Fruit fly (Drosophila melanogaster): ENCODE measurements around the gene Amnionless.

Gene Amnionless

dm6 chr2L:246656-247340 is 42.1 kb downstream of the Amnionless start (continued):
- TF ChIP-seq Myb (GFP tag; optimal IDR thresholded peaks at IDR 0.05) = no peak
- peak; percentile 40 for TF ChIP-seq Deaf1 (tag; optimal IDR thresholded peaks at IDR 0.05)
- no peak for TF ChIP-seq gsb (GFP tag; IDR thresholded peaks at IDR 0.05)
- TF ChIP-seq btn (GFP tag; optimal IDR thresholded peaks at IDR 0.05) = no peak
- TF ChIP-seq CG9215 (GFP tag; IDR thresholded peaks at IDR 0.05) = no peak
- TF ChIP-seq vfl (GFP tag; optimal IDR thresholded peaks at IDR 0.05) = no peak
- no peak for TF ChIP-seq CG10979 (tag; optimal IDR thresholded peaks at IDR 0.05)
- peak; percentile 46 for TF ChIP-seq nerfin-1 (tag; optimal IDR thresholded peaks at IDR 0.05)
- no peak for TF ChIP-seq CG7963 (GFP tag; IDR thresholded peaks at IDR 0.05; ENCODE audit: partially characterized antibody)
- no peak for TF ChIP-seq peb (GFP tag; IDR thresholded peaks at IDR 0.05)
- peak; percentile 29 for TF ChIP-seq HmgZ (tag; optimal IDR thresholded peaks at IDR 0.05)
- no peak for TF ChIP-seq Neu2 (GFP tag; optimal IDR thresholded peaks at IDR 0.05; ENCODE audit: borderline replicate concordance)
- no peak for TF ChIP-seq CG7357 (GFP tag; IDR thresholded peaks at IDR 0.05)
- TF ChIP-seq gro (GFP tag; optimal IDR thresholded peaks at IDR 0.05) = peak; percentile 56
- no peak for TF ChIP-seq Asciz (GFP tag; optimal IDR thresholded peaks at IDR 0.05)
- TF ChIP-seq CG3163 (GFP tag; optimal IDR thresholded peaks at IDR 0.05) = peak; percentile 94
- no peak for TF ChIP-seq Abd-B (GFP tag; optimal IDR thresholded peaks at IDR 0.05)
- peak; percentile 30 for TF ChIP-seq Nf-YB (GFP tag; optimal IDR thresholded peaks at IDR 0.05)
- no peak for TF ChIP-seq Eip74EF (GFP tag; optimal IDR thresholded peaks at IDR 0.05)
- no peak for TF ChIP-seq Gug (GFP tag; IDR thresholded peaks at IDR 0.05)
- no peak for TF ChIP-seq Dp (GFP tag; optimal IDR thresholded peaks at IDR 0.05)
- no peak for TF ChIP-seq YL-1 (GFP tag; optimal IDR thresholded peaks at IDR 0.05)
- no peak for TF ChIP-seq br (optimal IDR thresholded peaks at IDR 0.05)
- no peak for TF ChIP-seq fd3F (GFP tag; optimal IDR thresholded peaks at IDR 0.05)
- TF ChIP-seq unc-4 (GFP tag; IDR thresholded peaks at IDR 0.05; ENCODE audit: partially characterized antibody) = peak; percentile 58
- TF ChIP-seq her (GFP tag; optimal IDR thresholded peaks at IDR 0.05) = no peak
- no peak for TF ChIP-seq CG11085 (GFP tag; IDR thresholded peaks at IDR 0.05)
- no peak for TF ChIP-seq dmrt99B (tag; optimal IDR thresholded peaks at IDR 0.05)

DNA sequence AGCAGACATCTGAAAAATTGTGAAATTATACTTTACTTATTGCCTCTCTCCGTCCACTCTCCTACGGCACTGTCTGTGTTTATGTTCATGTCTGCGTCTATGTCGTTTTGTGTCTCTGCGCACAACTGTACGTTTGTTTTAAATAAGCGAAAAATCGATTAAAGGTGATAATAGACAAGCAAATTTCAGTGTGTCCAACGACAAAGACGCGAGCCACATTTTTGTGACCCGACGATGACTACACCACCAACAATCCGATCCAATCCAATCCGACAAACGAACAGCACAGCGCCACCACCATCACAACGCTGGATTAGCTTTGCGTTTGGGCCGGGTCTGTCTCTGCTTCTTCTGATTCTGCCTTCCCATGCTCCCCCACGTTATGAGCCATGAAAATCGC is 44.4 kb downstream of the Amnionless start:
- TF ChIP-seq sd (tag; optimal IDR thresholded peaks at IDR 0.05) (peak; percentile 45), Deaf1 (tag; optimal IDR thresholded peaks at IDR 0.05) (peak; percentile 67), CG12155 (GFP tag; optimal IDR thresholded peaks at IDR 0.05) (peak; percentile 7), sob (GFP tag; IDR thresholded peaks at IDR 0.05) (no peak), slbo (GFP tag; IDR thresholded peaks at IDR 0.05) (0 out of 2 replicates have a peak, but pooled peaks have one; percentile 3), oc (tag; optimal IDR thresholded peaks at IDR 0.05) (peak; percentile 9), bbx (GFP tag; IDR thresholded peaks at IDR 0.05; ENCODE audit: partially characterized antibody) (peak; percentile 12; the same call in 1 of the 2 replicates), vfl (GFP tag; optimal IDR thresholded peaks at IDR 0.05) (no peak), CG17385 (GFP tag; optimal IDR thresholded peaks at IDR 0.05) (peak; percentile 14), onecut (GFP tag; IDR thresholded peaks at IDR 0.05) (peak; percentile 75), D19A (tag; optimal IDR thresholded peaks at IDR 0.05) (no peak), fd96Cb (tag; optimal IDR thresholded peaks at IDR 0.05) (no peak), Usf (GFP tag; optimal IDR thresholded peaks at IDR 0.05) (no peak), CG2199 (GFP tag; IDR thresholded peaks at IDR 0.05) (0 out of 3 replicates have a peak, but pooled peaks have one; percentile 11), gro (GFP tag; optimal IDR thresholded peaks at IDR 0.05) (no peak), CG13624 (GFP tag; optimal IDR thresholded peaks at IDR 0.05) (no peak), H15 (GFP tag; IDR thresholded peaks at IDR 0.05) (no peak), Med (GFP tag) (peak; percentile 69)
